Worm (Caenorhabditis elegans) whole organism, late embryonic: ENCODE measurements around the gene F13E9.13.

ENCODE experiments used
- ama-1 ChIP-seq: fragments of 150-350 bp; optimal IDR thresholded peaks from 2 replicates; lab custom pipeline; 2014
- ceh-14 ChIP-seq: sonication (generic microtip); optimal IDR thresholded peaks from 2 replicates; lab custom pipeline; 2016; ENCODE audit warnings: missing genotype, missing genetic modification characterization, missing compliant biosample characterization
- fkh-10 ChIP-seq: fragments of 150-350 bp; optimal IDR thresholded peaks from 2 replicates; lab custom pipeline; 2014; ENCODE audit warnings: missing biosample characterization, missing genetic modification reagents, missing genetic modification characterization
- npax-4 ChIP-seq: sonication (generic microtip); optimal IDR thresholded peaks from 2 replicates; lab custom pipeline; 2016; ENCODE audit warnings: missing genetic modification characterization, missing compliant biosample characterization
- pax-1 ChIP-seq: fragments of 150-350 bp; optimal IDR thresholded peaks from 2 replicates; lab custom pipeline; 2014; ENCODE audit warnings: missing biosample characterization, missing genetic modification characterization
- pha-4 ChIP-seq: fragments of 150-350 bp; optimal IDR thresholded peaks from 2 replicates; lab custom pipeline; 2018; ENCODE audit warnings: missing biosample characterization, missing genetic modification reagents, missing genetic modification characterization
- tbx-2 ChIP-seq: sonication (generic microtip); optimal IDR thresholded peaks from 2 replicates; lab custom pipeline; 2016; ENCODE audit warnings: missing genetic modification characterization, missing compliant biosample characterization
- ttx-3 ChIP-seq: sonication (generic microtip); optimal IDR thresholded peaks from 2 replicates; lab custom pipeline; 2016; ENCODE audit warnings: missing genetic modification reagents, missing genetic modification characterization, missing compliant biosample characterization

- TF ChIP-seq pha-4 (tag; lab: Kevin White, UChicago) = no peak
- TF ChIP-seq npax-4 (tag; lab: Kevin White, UChicago) = no peak
- TF ChIP-seq pax-1 = no peak
- TF ChIP-seq ttx-3 (tag; lab: Kevin White, UChicago) = no peak
- no peak for TF ChIP-seq ama-1 (lab: Kevin White, UChicago)
- TF ChIP-seq ceh-14 = no peak
- TF ChIP-seq tbx-2 (tag; lab: Kevin White, UChicago) = no peak
- no peak for TF ChIP-seq fkh-10 (GFP tag; lab: Kevin White, UChicago)
These were observed 29.5 kb upstream of the F13E9.13 start, which contains the start of gene T11G6.4 for ce11 chrIV:10851833-10852232.
